Fruit fly (Drosophila melanogaster): ENCODE data around the gene TfIIA-S-2.

The TfIIA-S-2 gene

dm6 chrX:1006182-1006581, 5.3 kb downstream of the TfIIA-S-2 start:
- TF ChIP-seq CG14711 (tag; optimal IDR thresholded peaks at IDR 0.05): no peak
- no peak for TF ChIP-seq CG12768 (GFP tag; optimal IDR thresholded peaks at IDR 0.05)
- TF ChIP-seq CG5204 (GFP tag; optimal IDR thresholded peaks at IDR 0.05): no peak
- no peak for TF ChIP-seq CG1620 (GFP tag; optimal IDR thresholded peaks at IDR 0.05)
- TF ChIP-seq kay (GFP tag; ENCODE audit: borderline replicate concordance): no peak
- no peak for TF ChIP-seq CG7045 (GFP tag; optimal IDR thresholded peaks at IDR 0.05)
- TF ChIP-seq Hr96 (GFP tag; optimal IDR thresholded peaks at IDR 0.05): no peak
- TF ChIP-seq CG7101 (tag; optimal IDR thresholded peaks at IDR 0.05): no peak
- no peak for TF ChIP-seq pad (GFP tag; optimal IDR thresholded peaks at IDR 0.05)
- no peak for TF ChIP-seq cic (GFP tag; optimal IDR thresholded peaks at IDR 0.05)
- TF ChIP-seq CG11617 (GFP tag; optimal IDR thresholded peaks at IDR 0.05): no peak
- no peak for TF ChIP-seq tj (GFP tag; optimal IDR thresholded peaks at IDR 0.05)
- TF ChIP-seq CG33017 (tag; optimal IDR thresholded peaks at IDR 0.05): no peak
- no peak for TF ChIP-seq ovo (GFP tag; optimal IDR thresholded peaks at IDR 0.05)
- TF ChIP-seq Crg-1 (GFP tag; optimal IDR thresholded peaks at IDR 0.05): no peak
- no peak for TF ChIP-seq Clk (GFP tag; optimal IDR thresholded peaks at IDR 0.05)
- no peak for TF ChIP-seq cnc (optimal IDR thresholded peaks at IDR 0.05)
- no peak for TF ChIP-seq Mnt (GFP tag; optimal IDR thresholded peaks at IDR 0.05)
- TF ChIP-seq bab1 (GFP tag; optimal IDR thresholded peaks at IDR 0.05): no peak

- no peak for TF ChIP-seq bab1 (GFP tag; optimal IDR thresholded peaks at IDR 0.05)
- TF ChIP-seq CG14711 (tag; optimal IDR thresholded peaks at IDR 0.05): no peak
- no peak for TF ChIP-seq kay (GFP tag; ENCODE audit: borderline replicate concordance)
- TF ChIP-seq CG5204 (GFP tag; optimal IDR thresholded peaks at IDR 0.05): no peak
- TF ChIP-seq CG33017 (tag; optimal IDR thresholded peaks at IDR 0.05): no peak
- TF ChIP-seq pad (GFP tag; optimal IDR thresholded peaks at IDR 0.05): no peak
- no peak for TF ChIP-seq Mnt (GFP tag; optimal IDR thresholded peaks at IDR 0.05)
- no peak for TF ChIP-seq CG12768 (GFP tag; optimal IDR thresholded peaks at IDR 0.05)
- TF ChIP-seq ovo (GFP tag; optimal IDR thresholded peaks at IDR 0.05): no peak
- TF ChIP-seq Crg-1 (GFP tag; optimal IDR thresholded peaks at IDR 0.05): no peak
- no peak for TF ChIP-seq Clk (GFP tag; optimal IDR thresholded peaks at IDR 0.05)
- no peak for TF ChIP-seq tj (GFP tag; optimal IDR thresholded peaks at IDR 0.05)
- TF ChIP-seq CG11617 (GFP tag; optimal IDR thresholded peaks at IDR 0.05): no peak
Observed at dm6 chrX:998884-999283, 12.6 kb downstream of the TfIIA-S-2 start.

DNA sequence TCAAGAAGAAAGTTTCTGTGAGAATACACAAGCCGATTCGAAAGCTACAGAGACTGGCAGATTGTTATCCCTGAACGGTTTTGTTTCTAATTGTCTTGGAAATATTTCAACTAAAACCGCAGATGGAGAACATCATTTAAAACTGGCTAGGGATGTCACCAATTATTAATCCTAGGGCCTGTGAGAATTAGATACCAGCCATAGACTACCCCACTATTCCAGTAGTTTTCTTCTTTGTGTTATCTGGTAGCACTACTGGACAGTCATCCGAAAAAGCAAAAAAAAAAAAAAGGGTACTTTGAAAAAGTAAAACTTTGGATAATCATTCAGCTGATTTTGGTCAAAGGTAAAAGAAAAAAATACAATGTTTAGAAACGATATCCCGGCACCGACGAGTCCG, 21.2 kb downstream of the TfIIA-S-2 start, which contains the start of gene CG18823:
Gene CG18823 (plus strand): TSS at position 301 of the 400 bp plus-strand sequence.
- TF ChIP-seq pad (GFP tag; optimal IDR thresholded peaks at IDR 0.05) (no peak), cnc (optimal IDR thresholded peaks at IDR 0.05) (no peak), toe (GFP tag; optimal IDR thresholded peaks at IDR 0.05) (no peak), Crg-1 (GFP tag; optimal IDR thresholded peaks at IDR 0.05) (no peak), CG7045 (GFP tag; optimal IDR thresholded peaks at IDR 0.05) (no peak), CG11617 (GFP tag; optimal IDR thresholded peaks at IDR 0.05) (no peak), Clk (GFP tag; optimal IDR thresholded peaks at IDR 0.05) (no peak), tj (GFP tag; optimal IDR thresholded peaks at IDR 0.05) (no peak), Mnt (GFP tag; optimal IDR thresholded peaks at IDR 0.05) (no peak), Hr96 (GFP tag; optimal IDR thresholded peaks at IDR 0.05) (no peak), CG1620 (GFP tag; optimal IDR thresholded peaks at IDR 0.05) (no peak), CG7101 (tag; optimal IDR thresholded peaks at IDR 0.05) (no peak), kay (GFP tag; ENCODE audit: borderline replicate concordance) (no peak)

DNA sequence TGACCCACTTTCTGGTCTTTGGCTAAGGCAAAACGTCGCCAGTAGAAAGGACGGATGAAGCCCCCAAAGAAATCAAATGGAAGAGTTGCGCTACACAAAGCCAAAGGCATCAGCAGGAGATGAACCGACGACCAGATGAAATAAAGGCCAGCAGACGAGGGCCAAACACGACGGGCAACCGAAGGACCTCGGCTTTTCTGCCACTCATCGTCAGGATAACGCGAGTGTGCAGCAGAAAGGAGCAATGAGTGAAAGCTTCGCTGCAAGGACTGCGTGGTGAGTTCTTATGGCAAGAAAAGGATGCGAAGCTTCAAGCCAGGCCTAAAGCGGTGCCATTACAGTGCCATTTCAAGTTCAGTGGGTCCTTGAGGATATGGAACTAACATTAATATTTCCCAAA, 25.5 kb downstream of the TfIIA-S-2 start:
- peak; percentile 46 for TF ChIP-seq pad (GFP tag; optimal IDR thresholded peaks at IDR 0.05)
- no peak for TF ChIP-seq CG7045 (GFP tag; optimal IDR thresholded peaks at IDR 0.05)

dm6 chrX:966818-967217, 44.6 kb downstream of the TfIIA-S-2 start:
- no peak for TF ChIP-seq Crg-1 (GFP tag; optimal IDR thresholded peaks at IDR 0.05)
- no peak for TF ChIP-seq Mnt (GFP tag; optimal IDR thresholded peaks at IDR 0.05)
- no peak for TF ChIP-seq kay (GFP tag; ENCODE audit: borderline replicate concordance)
- TF ChIP-seq cnc (optimal IDR thresholded peaks at IDR 0.05): no peak
- no peak for TF ChIP-seq pad (GFP tag; optimal IDR thresholded peaks at IDR 0.05)
- TF ChIP-seq Hr96 (GFP tag; optimal IDR thresholded peaks at IDR 0.05): no peak
- no peak for TF ChIP-seq CG7045 (GFP tag; optimal IDR thresholded peaks at IDR 0.05)
- no peak for TF ChIP-seq bab1 (GFP tag; optimal IDR thresholded peaks at IDR 0.05)
- no peak for TF ChIP-seq CG12768 (GFP tag; optimal IDR thresholded peaks at IDR 0.05)
- no peak for TF ChIP-seq ovo (GFP tag; optimal IDR thresholded peaks at IDR 0.05)
- no peak for TF ChIP-seq CG14711 (tag; optimal IDR thresholded peaks at IDR 0.05)
- no peak for TF ChIP-seq CG1620 (GFP tag; optimal IDR thresholded peaks at IDR 0.05)

DNA sequence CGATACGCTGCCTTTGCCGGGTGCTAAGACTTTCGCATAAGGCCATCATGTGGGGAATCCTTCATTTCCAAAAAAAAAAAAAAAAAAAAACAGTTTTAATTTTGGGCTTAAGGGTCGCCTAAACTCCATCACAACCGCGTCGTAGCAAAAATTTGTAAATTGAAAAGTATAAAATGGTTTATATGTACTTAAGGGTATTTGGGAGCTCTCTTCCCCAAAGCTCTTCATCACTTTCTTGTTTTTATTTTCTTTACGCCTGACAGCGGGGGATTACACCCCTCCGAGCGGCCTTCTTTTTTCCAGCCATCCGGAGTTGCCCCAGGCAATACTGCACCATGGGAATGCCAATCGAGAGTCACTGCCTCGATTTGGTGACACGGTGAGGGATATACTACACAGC, 47.4 kb downstream of the TfIIA-S-2 start:
- TF ChIP-seq ovo (GFP tag; optimal IDR thresholded peaks at IDR 0.05) (no peak), CG33017 (tag; optimal IDR thresholded peaks at IDR 0.05) (no peak), CG7045 (GFP tag; optimal IDR thresholded peaks at IDR 0.05) (no peak), CG12768 (GFP tag; optimal IDR thresholded peaks at IDR 0.05) (no peak), Clk (GFP tag; optimal IDR thresholded peaks at IDR 0.05) (no peak), toe (GFP tag; optimal IDR thresholded peaks at IDR 0.05) (no peak), CG1620 (GFP tag; optimal IDR thresholded peaks at IDR 0.05) (no peak), CG7101 (tag; optimal IDR thresholded peaks at IDR 0.05) (no peak), tj (GFP tag; optimal IDR thresholded peaks at IDR 0.05) (no peak), kay (GFP tag; ENCODE audit: borderline replicate concordance) (no peak), bab1 (GFP tag; optimal IDR thresholded peaks at IDR 0.05) (no peak), CG11617 (GFP tag; optimal IDR thresholded peaks at IDR 0.05) (no peak), cic (GFP tag; optimal IDR thresholded peaks at IDR 0.05) (no peak), Hr96 (GFP tag; optimal IDR thresholded peaks at IDR 0.05) (no peak), CG5204 (GFP tag; optimal IDR thresholded peaks at IDR 0.05) (no peak), Crg-1 (GFP tag; optimal IDR thresholded peaks at IDR 0.05) (no peak), CG14711 (tag; optimal IDR thresholded peaks at IDR 0.05) (no peak), pad (GFP tag; optimal IDR thresholded peaks at IDR 0.05) (no peak)
